Fruit fly (Drosophila melanogaster): ENCODE results near the gene Sfp26Ad.

Sfp26Ad gene

DNA sequence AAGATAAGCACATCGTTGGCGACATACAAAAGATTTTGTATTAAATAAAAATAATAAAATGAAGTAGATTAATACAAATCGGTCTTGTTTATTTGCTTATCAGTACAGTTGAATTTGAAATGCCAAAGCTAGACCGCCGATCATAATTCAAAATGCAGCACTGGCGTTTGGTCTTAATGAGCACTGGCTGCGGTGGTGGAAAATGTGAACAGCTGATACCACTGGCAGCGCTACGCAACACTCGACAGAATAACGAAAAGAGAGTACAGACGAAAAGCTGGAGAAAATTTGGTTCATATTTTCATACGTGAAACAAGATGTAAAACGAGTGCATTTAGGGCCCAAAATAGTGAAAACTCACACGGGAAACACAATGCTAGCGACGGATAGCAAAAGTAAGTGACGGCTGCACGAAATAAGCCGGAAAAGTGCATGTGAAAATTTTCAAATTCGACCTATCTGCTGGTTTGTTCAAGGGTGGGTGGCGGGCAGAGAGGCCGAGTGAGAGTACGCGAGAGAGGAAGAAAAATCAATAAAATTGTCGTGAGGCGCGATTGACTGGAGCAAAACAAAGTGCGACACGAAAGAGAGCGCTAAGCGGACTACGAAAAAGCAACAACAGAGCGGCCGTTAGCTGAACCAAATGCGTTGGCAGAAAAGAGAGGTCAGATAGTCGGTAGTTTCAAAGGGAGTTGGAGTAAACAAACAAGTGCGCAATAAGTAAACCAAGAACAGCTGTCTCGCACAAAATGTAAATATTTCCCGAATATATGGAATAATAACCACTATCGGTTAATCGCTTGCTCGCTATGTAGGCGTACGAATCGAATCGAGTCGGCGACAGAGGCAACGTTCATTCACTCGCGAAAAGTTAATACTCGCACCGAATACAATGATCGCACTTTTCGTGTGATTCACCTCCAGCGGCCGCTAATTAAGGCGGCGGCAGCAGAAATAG lies 35.9 kb downstream of the Sfp26Ad start, which contains the start of gene bchs (continued):
- TF ChIP-seq svp (GFP tag), result peak; percentile 77
- TF ChIP-seq topi (GFP tag; optimal IDR thresholded peaks at IDR 0.05), result peak; percentile 24
- peak; percentile 3 for TF ChIP-seq cyc (GFP tag; optimal IDR thresholded peaks at IDR 0.05)
- TF ChIP-seq CG6854 (GFP tag; optimal IDR thresholded peaks at IDR 0.05), result no peak
- no peak for TF ChIP-seq CG11294 (GFP tag; IDR thresholded peaks at IDR 0.05)
- TF ChIP-seq Hr38 (GFP tag; optimal IDR thresholded peaks at IDR 0.05), result no peak
- TF ChIP-seq CG6808 (GFP tag; optimal IDR thresholded peaks at IDR 0.05), result no peak
- TF ChIP-seq CG11762 (GFP tag; optimal IDR thresholded peaks at IDR 0.05; ENCODE audit: insufficient read depth), result no peak
- peak; percentile 7 for TF ChIP-seq achi (GFP tag; optimal IDR thresholded peaks at IDR 0.05)
- TF ChIP-seq CG15336 (GFP tag; IDR thresholded peaks at IDR 0.05), result 0 out of 2 replicates have a peak, but pooled peaks have one; percentile 22
- no peak for TF ChIP-seq CG4318 (GFP tag; optimal IDR thresholded peaks at IDR 0.05)
- TF ChIP-seq Sox102F (GFP tag; optimal IDR thresholded peaks at IDR 0.05), result no peak
- no peak for TF ChIP-seq Eip93F (GFP tag; optimal IDR thresholded peaks at IDR 0.05)
- TF ChIP-seq salr (GFP tag; optimal IDR thresholded peaks at IDR 0.05), result peak in 1 of 2 experiments; percentile 26
- TF ChIP-seq Hr39 (GFP tag; optimal IDR thresholded peaks at IDR 0.05), result no peak
- peak; percentile 78 for TF ChIP-seq CG6276 (GFP tag; optimal IDR thresholded peaks at IDR 0.05)
- no peak for TF ChIP-seq Lpt (GFP tag; optimal IDR thresholded peaks at IDR 0.05)
- TF ChIP-seq fd59A (GFP tag; optimal IDR thresholded peaks at IDR 0.05), result no peak
- no peak for TF ChIP-seq dac (GFP tag; optimal IDR thresholded peaks at IDR 0.05)
- TF ChIP-seq CG6792 (GFP tag; optimal IDR thresholded peaks at IDR 0.05), result no peak
- TF ChIP-seq CG1621 (tag; optimal IDR thresholded peaks at IDR 0.05), result no peak
- TF ChIP-seq Sox15 (GFP tag; optimal IDR thresholded peaks at IDR 0.05), result no peak
- peak; percentile 41 for TF ChIP-seq Sox14 (GFP tag; optimal IDR thresholded peaks at IDR 0.05)
- TF ChIP-seq CG11902 (GFP tag; optimal IDR thresholded peaks at IDR 0.05), result no peak

DNA sequence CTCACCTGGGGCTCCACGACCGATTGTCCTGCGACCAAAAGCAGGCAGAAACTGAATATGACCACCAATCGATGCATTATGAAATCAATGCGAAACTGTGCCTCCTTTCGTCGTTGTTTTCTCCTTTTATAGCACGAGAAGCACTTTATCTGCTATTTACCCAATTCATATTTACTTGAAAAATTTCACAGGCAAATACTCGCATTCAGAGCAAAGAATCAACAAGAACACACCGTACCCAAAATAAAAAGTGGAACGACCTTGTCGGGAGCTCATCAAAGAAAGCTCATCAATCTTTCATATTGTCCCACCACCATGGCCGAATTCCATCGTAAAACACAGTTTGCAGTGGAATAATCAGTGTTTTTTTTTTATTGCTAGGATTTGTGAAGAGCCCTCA lies 38.5 kb downstream of the Sfp26Ad start, which contains the start of gene CG9021:
TSS of gene CG9021 (minus strand) at position 105 of the 400 bp plus-strand sequence.
- TF ChIP-seq CG3919 (GFP tag; optimal IDR thresholded peaks at IDR 0.05), result peak; percentile 6
- TF ChIP-seq CG3032 (tag; optimal IDR thresholded peaks at IDR 0.05), result no peak
- peak; percentile 18 for TF ChIP-seq CG34406 (GFP tag; optimal IDR thresholded peaks at IDR 0.05)
- peak; percentile 30 for TF ChIP-seq CG6792 (GFP tag; optimal IDR thresholded peaks at IDR 0.05)
- TF ChIP-seq vri (GFP tag; optimal IDR thresholded peaks at IDR 0.05), result peak; percentile 49
- no peak for TF ChIP-seq CG6276 (GFP tag; optimal IDR thresholded peaks at IDR 0.05)
- no peak for TF ChIP-seq Lpt (GFP tag; optimal IDR thresholded peaks at IDR 0.05)
- TF ChIP-seq salr (GFP tag; optimal IDR thresholded peaks at IDR 0.05), result no peak
- TF ChIP-seq OdsH (GFP tag; optimal IDR thresholded peaks at IDR 0.05), result no peak
- peak; percentile 69 for TF ChIP-seq esn (GFP tag; optimal IDR thresholded peaks at IDR 0.05)
- no peak for TF ChIP-seq Sox14 (GFP tag; optimal IDR thresholded peaks at IDR 0.05)
- no peak for TF ChIP-seq CG10669 (GFP tag; optimal IDR thresholded peaks at IDR 0.05)
- TF ChIP-seq CG11294 (GFP tag; IDR thresholded peaks at IDR 0.05), result no peak
- TF ChIP-seq Sox102F (GFP tag; optimal IDR thresholded peaks at IDR 0.05), result peak; percentile 52
- no peak for TF ChIP-seq CG6854 (GFP tag; optimal IDR thresholded peaks at IDR 0.05)
- TF ChIP-seq Hr4 (GFP tag; optimal IDR thresholded peaks at IDR 0.05), result no peak
- TF ChIP-seq CG8632 (GFP tag; optimal IDR thresholded peaks at IDR 0.05), result peak; percentile 14
- TF ChIP-seq CG6808 (GFP tag; optimal IDR thresholded peaks at IDR 0.05), result no peak
- peak; percentile 16 for TF ChIP-seq lz (GFP tag; optimal IDR thresholded peaks at IDR 0.05)
- peak; percentile 58 for TF ChIP-seq Smox (GFP tag; optimal IDR thresholded peaks at IDR 0.05)
- TF ChIP-seq Gug (GFP tag; IDR thresholded peaks at IDR 0.05), result no peak
- peak; percentile 23 for TF ChIP-seq Blimp-1 (GFP tag; optimal IDR thresholded peaks at IDR 0.05)
- TF ChIP-seq fd85E (GFP tag; optimal IDR thresholded peaks at IDR 0.05), result no peak
- TF ChIP-seq pdm3 (GFP tag; optimal IDR thresholded peaks at IDR 0.05), result no peak
- TF ChIP-seq CG1621 (tag; optimal IDR thresholded peaks at IDR 0.05), result no peak
- no peak for TF ChIP-seq CG7368 (GFP tag; optimal IDR thresholded peaks at IDR 0.05)
- TF ChIP-seq acj6 (GFP tag; optimal IDR thresholded peaks at IDR 0.05), result no peak
- TF ChIP-seq Eip93F (GFP tag; optimal IDR thresholded peaks at IDR 0.05), result no peak
- no peak for TF ChIP-seq CG9139 (GFP tag; optimal IDR thresholded peaks at IDR 0.05)
- TF ChIP-seq fkh (GFP tag; optimal IDR thresholded peaks at IDR 0.05), result no peak
- TF ChIP-seq CG16779 (tag; optimal IDR thresholded peaks at IDR 0.05), result no peak
- no peak for TF ChIP-seq ss (GFP tag; optimal IDR thresholded peaks at IDR 0.05)
- no peak for TF ChIP-seq achi (GFP tag; optimal IDR thresholded peaks at IDR 0.05)
- TF ChIP-seq CG8119 (GFP tag; IDR thresholded peaks at IDR 0.05), result no peak
- no peak for TF ChIP-seq CG32006 (GFP tag; optimal IDR thresholded peaks at IDR 0.05)
- TF ChIP-seq CG4318 (GFP tag; optimal IDR thresholded peaks at IDR 0.05), result no peak

Measured in whole organism, prepupa.